Fruit fly (Drosophila melanogaster) whole organism, prepupa: ENCODE measurements around the gene CG11409.

Source experiments
- CG10631 ChIP-seq: fragments of 200-800 bp; sonication (Bioruptor generic); optimal IDR thresholded peaks from 2 replicates; lab custom pipeline; 2016; ENCODE audit warnings: missing biosample characterization, missing genetic modification characterization
- CG16779 ChIP-seq: fragments of 200-800 bp; sonication (Bioruptor generic); optimal IDR thresholded peaks from 3 replicates; lab custom pipeline; 2017; ENCODE audit warnings: missing biosample characterization, mild to moderate bottlenecking, missing genetic modification characterization
- CG31627 ChIP-seq: fragments of 200-800 bp; sonication (Bioruptor generic); optimal IDR thresholded peaks from 3 replicates; lab custom pipeline; 2016; ENCODE audit warnings: missing biosample characterization, missing genetic modification characterization
- CG3919 ChIP-seq: fragments of 200-800 bp; sonication (Bioruptor generic); optimal IDR thresholded peaks from 3 replicates; lab custom pipeline; 2016; ENCODE audit warnings: missing biosample characterization, missing genetic modification characterization
- CG7368 ChIP-seq: fragments of 200-800 bp; sonication (Bioruptor generic); optimal IDR thresholded peaks from 3 replicates; lab custom pipeline; 2016; ENCODE audit warnings: missing biosample characterization, missing genetic modification characterization
- Lpt ChIP-seq: fragments of 200-800 bp; sonication (Bioruptor generic); optimal IDR thresholded peaks from 3 replicates; lab custom pipeline; 2016; ENCODE audit warnings: missing biosample characterization, missing genetic modification characterization
- OdsH ChIP-seq: fragments of 200-800 bp; sonication (Bioruptor generic); optimal IDR thresholded peaks from 3 replicates; lab custom pipeline; 2016; ENCODE audit warnings: missing biosample characterization, missing genetic modification characterization
- Sox15 ChIP-seq: fragments of 200-800 bp; sonication (Bioruptor generic); optimal IDR thresholded peaks from 3 replicates; lab custom pipeline; 2016; ENCODE audit warnings: missing biosample characterization, missing genetic modification characterization
- esn ChIP-seq: fragments of 200-800 bp; sonication (Bioruptor generic); optimal IDR thresholded peaks from 2 replicates; lab custom pipeline; 2016; ENCODE audit warnings: missing biosample characterization, mild to moderate bottlenecking, missing genetic modification characterization, moderate library complexity
- vri ChIP-seq: fragments of 200-800 bp; sonication (Bioruptor generic); optimal IDR thresholded peaks from 3 replicates; lab custom pipeline; 2016; ENCODE audit warnings: missing biosample characterization, mild to moderate bottlenecking, missing genetic modification characterization

dm6 chrX:1298287-1298686, 43.1 kb downstream of the CG11409 start, which contains the start of gene CG32811:
- no peak for TF ChIP-seq CG31627 (GFP tag; lab: Kevin White, UChicago)
- TF ChIP-seq CG3919 (GFP tag; lab: Kevin White, UChicago) = no peak
- no peak for TF ChIP-seq CG7368 (GFP tag; lab: Kevin White, UChicago)
- no peak for TF ChIP-seq CG16779
- no peak for TF ChIP-seq CG10631 (GFP tag; lab: Kevin White, UChicago)
- TF ChIP-seq Lpt (GFP tag; lab: Kevin White, UChicago) = no peak
- no peak for TF ChIP-seq esn (GFP tag; lab: Kevin White, UChicago)
- TF ChIP-seq vri = no peak
- no peak for TF ChIP-seq OdsH (GFP tag; lab: Kevin White, UChicago)
- TF ChIP-seq Sox15 (GFP tag; lab: Kevin White, UChicago) = no peak
